Fruit fly (Drosophila melanogaster) whole organism, embryonic: ENCODE results near the gene CG3078.

ENCODE experiments used
- ATbp ChIP-seq: fragments of 200-800 bp; sonication (Bioruptor generic); optimal IDR thresholded peaks from 2 replicates; lab custom pipeline; 2017; ENCODE audit warnings: missing biosample characterization, mild to moderate bottlenecking, missing genetic modification characterization, missing genetic modification reagents
- Antp ChIP-seq: fragments of 200-800 bp; sonication (Bioruptor generic); optimal IDR thresholded peaks from 3 replicates; lab custom pipeline; 2016; ENCODE audit warnings: missing biosample characterization, missing genetic modification characterization
- CG10267 ChIP-seq: fragments of 200-800 bp; sonication (Bioruptor generic); optimal IDR thresholded peaks from 2 replicates; lab custom pipeline; 2018; ENCODE audit warnings: missing biosample characterization, mild to moderate bottlenecking, missing genetic modification characterization, moderate library complexity
- CG10321 ChIP-seq: fragments of 200-800 bp; sonication (Bioruptor generic); IDR thresholded peaks from 2 replicates; pipeline ENCODE4 v1.3.6; 2022; ENCODE audit warnings: missing biosample characterization, missing genetic modification characterization
- CG10565 ChIP-seq: fragments of 200-800 bp; sonication (Bioruptor generic); optimal IDR thresholded peaks from 3 replicates; lab custom pipeline; 2016; ENCODE audit warnings: missing biosample characterization, mild to moderate bottlenecking, missing genetic modification characterization
- CG14965 ChIP-seq: fragments of 200-800 bp; sonication (Bioruptor generic); optimal IDR thresholded peaks from 2 replicates; lab custom pipeline; 2016; ENCODE audit warnings: missing biosample characterization, missing genetic modification characterization, borderline replicate concordance
- CG16779 ChIP-seq: fragments of 200-800 bp; sonication (Bioruptor generic); IDR thresholded peaks from 2 replicates; pipeline ENCODE4 v1.3.6; 2022; ENCODE audit warnings: missing biosample characterization, missing genetic modification characterization
- CG17328 ChIP-seq: fragments of 200-800 bp; sonication (Bioruptor generic); IDR thresholded peaks from 2 replicates; pipeline ENCODE4 v1.3.6; 2022; ENCODE audit warnings: missing biosample characterization, missing genetic modification characterization
- CG17359 ChIP-seq: fragments of 200-800 bp; sonication (Bioruptor generic); optimal IDR thresholded peaks from 3 replicates; lab custom pipeline; 2018; ENCODE audit warnings: missing biosample characterization, mild to moderate bottlenecking, missing genetic modification characterization, moderate library complexity
- CG17612 ChIP-seq: fragments of 200-800 bp; sonication (Bioruptor generic); IDR thresholded peaks from 2 replicates; pipeline ENCODE4 v1.3.6; 2022; ENCODE audit warnings: missing biosample characterization, missing genetic modification characterization
- CG18619 ChIP-seq: fragments of 200-800 bp; sonication (Bioruptor generic); optimal IDR thresholded peaks from 3 replicates; lab custom pipeline; 2017; ENCODE audit warnings: missing biosample characterization, mild to moderate bottlenecking, missing genetic modification characterization
- CG18764 ChIP-seq: fragments of 200-800 bp; sonication (Bioruptor generic); optimal IDR thresholded peaks from 3 replicates; lab custom pipeline; 2016; ENCODE audit warnings: missing biosample characterization, missing genetic modification characterization
- CG2116 ChIP-seq: fragments of 200-800 bp; sonication (Bioruptor generic); optimal IDR thresholded peaks from 3 replicates; lab custom pipeline; 2018; ENCODE audit warnings: missing biosample characterization, mild to moderate bottlenecking, missing genetic modification characterization
- CG3065 ChIP-seq: fragments of 200-800 bp; sonication (Bioruptor generic); optimal IDR thresholded peaks from 2 replicates; lab custom pipeline; 2016; ENCODE audit warnings: missing biosample characterization, missing genetic modification characterization
- CG31224 ChIP-seq: fragments of 200-800 bp; sonication (Bioruptor generic); IDR thresholded peaks from 2 replicates; pipeline ENCODE4 v1.3.6; 2022; ENCODE audit warnings: missing biosample characterization, missing genetic modification characterization
- CG3995 ChIP-seq: fragments of 200-800 bp; sonication (Bioruptor generic); optimal IDR thresholded peaks from 3 replicates; lab custom pipeline; 2016; ENCODE audit warnings: missing biosample characterization, missing genetic modification characterization
- CG4404 ChIP-seq: fragments of 200-800 bp; sonication (Bioruptor generic); IDR thresholded peaks from 2 replicates; pipeline ENCODE4 v1.3.6; 2022; ENCODE audit warnings: missing biosample characterization, missing genetic modification characterization
- CG6272 ChIP-seq: fragments of 200-800 bp; sonication (Bioruptor generic); IDR thresholded peaks from 2 replicates; pipeline ENCODE4 v1.3.6; 2022; ENCODE audit warnings: missing biosample characterization, missing genetic modification characterization
- Deaf1 ChIP-seq: fragments of 200-800 bp; optimal IDR thresholded peaks from 3 replicates; lab custom pipeline; 2019; ENCODE audit warnings: missing biosample characterization, mild to moderate bottlenecking, missing genetic modification characterization, moderate library complexity
- Dek ChIP-seq: fragments of 200-800 bp; sonication (Bioruptor generic); optimal IDR thresholded peaks from 3 replicates; lab custom pipeline; 2019; ENCODE audit warnings: missing biosample characterization, mild to moderate bottlenecking, missing genetic modification characterization, moderate library complexity
- Dref ChIP-seq: fragments of 200-800 bp; sonication (Bioruptor generic); IDR thresholded peaks from 2 replicates; pipeline ENCODE4 v1.3.6; 2022; ENCODE audit warnings: missing biosample characterization, missing genetic modification characterization
- Fer1 ChIP-seq: fragments of 200-800 bp; sonication (Bioruptor generic); optimal IDR thresholded peaks from 2 replicates; lab custom pipeline; 2017; ENCODE audit warnings: missing biosample characterization, mild to moderate bottlenecking, missing genetic modification characterization
- HLH4C ChIP-seq: fragments of 200-800 bp; sonication (Bioruptor generic); IDR thresholded peaks from 3 replicates; pipeline ENCODE4 v1.3.6; 2022; ENCODE audit warnings: missing biosample characterization, missing genetic modification characterization; ENCODE audit not compliant: partially characterized antibody
- Hr3 ChIP-seq: fragments of 200-800 bp; sonication (Bioruptor generic); optimal IDR thresholded peaks from 3 replicates; lab custom pipeline; 2016; ENCODE audit warnings: missing biosample characterization, missing genetic modification characterization
- Lim3 ChIP-seq: fragments of 200-800 bp; sonication (Bioruptor generic); IDR thresholded peaks from 2 replicates; pipeline ENCODE4 v1.3.6; 2022; ENCODE audit warnings: missing biosample characterization, missing genetic modification characterization
- MTF-1 ChIP-seq: fragments of 200-800 bp; sonication (Bioruptor generic); optimal IDR thresholded peaks from 2 replicates; lab custom pipeline; 2018; ENCODE audit warnings: missing biosample characterization, mild to moderate bottlenecking, missing genetic modification characterization, borderline replicate concordance
- Max ChIP-seq: fragments of 200-800 bp; sonication (Bioruptor generic); optimal IDR thresholded peaks from 2 replicates; lab custom pipeline; 2016; ENCODE audit warnings: missing biosample characterization, mild to moderate bottlenecking, missing genetic modification characterization
- NfI ChIP-seq: fragments of 200-800 bp; sonication (Bioruptor generic); optimal IDR thresholded peaks from 3 replicates; lab custom pipeline; 2018; ENCODE audit warnings: missing biosample characterization, mild to moderate bottlenecking, missing genetic modification characterization, moderate library complexity
- Optix ChIP-seq: fragments of 200-800 bp; sonication (Bioruptor generic); IDR thresholded peaks from 3 replicates; pipeline ENCODE4 v1.3.6; 2022; ENCODE audit warnings: missing biosample characterization, missing genetic modification characterization
- Stat92E ChIP-seq, 3 experiments: fragments of >200 bp in 2 of 3; fragments of 200-800 bp in 1 of 3; sonication (Bioruptor generic) in 1 of 3; optimal IDR thresholded peaks; 2 replicates each; lab custom pipeline; 2017 to 2019; ENCODE audit warnings: missing biosample characterization in 3 of 3, missing genetic modification characterization in 3 of 3, mild to moderate bottlenecking in 1 of 3, moderate library complexity in 1 of 3
- amos ChIP-seq: fragments of 200-800 bp; sonication (Bioruptor generic); IDR thresholded peaks from 2 replicates; pipeline ENCODE4 v1.3.6; 2022; ENCODE audit warnings: missing biosample characterization, missing genetic modification characterization; ENCODE audit not compliant: partially characterized antibody
- bcd ChIP-seq: fragments of 200-800 bp; sonication (Bioruptor generic); optimal IDR thresholded peaks from 2 replicates; lab custom pipeline; 2017; ENCODE audit warnings: missing biosample characterization, mild to moderate bottlenecking, missing genetic modification characterization
- br ChIP-seq: fragments of >200 bp; optimal IDR thresholded peaks from 2 replicates; lab custom pipeline; 2017
- btn ChIP-seq: fragments of 200-800 bp; sonication (Bioruptor generic); optimal IDR thresholded peaks from 2 replicates; lab custom pipeline; 2016; ENCODE audit warnings: missing biosample characterization, missing genetic modification characterization
- corto ChIP-seq: fragments of 200-800 bp; sonication (Bioruptor generic); optimal IDR thresholded peaks from 2 replicates; lab custom pipeline; 2016; ENCODE audit warnings: missing biosample characterization, mild to moderate bottlenecking, missing genetic modification characterization, moderate library complexity
- crol ChIP-seq: fragments of 200-800 bp; sonication (Bioruptor generic); IDR thresholded peaks from 2 replicates; pipeline ENCODE4 v1.3.6; 2022; ENCODE audit warnings: missing biosample characterization, missing genetic modification characterization
- dimm ChIP-seq: fragments of 200-800 bp; sonication (Bioruptor generic); IDR thresholded peaks from 2 replicates; pipeline ENCODE4 v1.3.6; 2022; ENCODE audit warnings: missing biosample characterization, missing genetic modification characterization
- dysf ChIP-seq: fragments of 200-800 bp; sonication (Bioruptor generic); IDR thresholded peaks from 3 replicates; pipeline ENCODE4 v1.3.6; 2022; ENCODE audit warnings: missing biosample characterization, missing genetic modification characterization
- fd102C ChIP-seq: fragments of 200-800 bp; sonication (Bioruptor generic); optimal IDR thresholded peaks from 2 replicates; lab custom pipeline; 2018; ENCODE audit warnings: missing biosample characterization, mild to moderate bottlenecking, missing genetic modification characterization, moderate library complexity
- gfzf ChIP-seq: fragments of 200-800 bp; sonication (Bioruptor generic); optimal IDR thresholded peaks from 2 replicates; lab custom pipeline; 2016; ENCODE audit warnings: missing biosample characterization, mild to moderate bottlenecking, missing genetic modification characterization, moderate library complexity
- grau ChIP-seq: fragments of 200-800 bp; optimal IDR thresholded peaks from 3 replicates; lab custom pipeline; 2019; ENCODE audit warnings: missing biosample characterization, mild to moderate bottlenecking, missing genetic modification characterization, moderate library complexity
- insv ChIP-seq, 2 experiments: fragments of 200-800 bp; sonication (Bioruptor generic); optimal IDR thresholded peaks; 3 replicates each; lab custom pipeline; 2016 to 2018; ENCODE audit warnings: missing biosample characterization in 2 of 2, missing genetic modification characterization in 2 of 2
- jumu ChIP-seq: fragments of 200-800 bp; sonication (Bioruptor generic); optimal IDR thresholded peaks from 3 replicates; lab custom pipeline; 2016; ENCODE audit warnings: missing biosample characterization, missing genetic modification characterization
- pb ChIP-seq: fragments of 200-800 bp; sonication (Bioruptor generic); optimal IDR thresholded peaks from 3 replicates; lab custom pipeline; 2016; ENCODE audit warnings: missing biosample characterization, missing genetic modification characterization
- pita ChIP-seq: fragments of 200-800 bp; sonication (Bioruptor generic); optimal IDR thresholded peaks from 2 replicates; lab custom pipeline; 2017; ENCODE audit warnings: missing biosample characterization, mild to moderate bottlenecking, missing genetic modification characterization
- prd ChIP-seq, 3 experiments: fragments of >200 bp in 2 of 3; fragments of 200-800 bp in 1 of 3; sonication (Bioruptor generic) in 1 of 3; optimal IDR thresholded peaks in 2 of 3; IDR thresholded peaks in 1 of 3; 2 replicates in 2 of 3; 3 replicates in 1 of 3; pipeline versions ENCODE4 v1.3.6 to Lab custom; 2017 to 2022; ENCODE audit warnings: missing biosample characterization in 1 of 3, missing genetic modification characterization in 1 of 3
- ranshi ChIP-seq: fragments of 200-800 bp; sonication (Bioruptor generic); IDR thresholded peaks from 2 replicates; pipeline ENCODE4 v1.3.6; 2022; ENCODE audit warnings: missing biosample characterization, missing genetic modification characterization
- repo ChIP-seq: fragments of 200-800 bp; sonication (Bioruptor generic); optimal IDR thresholded peaks from 2 replicates; lab custom pipeline; 2016; ENCODE audit warnings: missing biosample characterization, missing genetic modification characterization
- run ChIP-seq: fragments of 200-800 bp; sonication (Bioruptor generic); optimal IDR thresholded peaks from 3 replicates; lab custom pipeline; 2018; ENCODE audit warnings: missing biosample characterization, mild to moderate bottlenecking, missing genetic modification characterization
- sens-2 ChIP-seq: fragments of 200-800 bp; sonication (Bioruptor generic); IDR thresholded peaks from 2 replicates; pipeline ENCODE4 v1.3.6; 2022; ENCODE audit warnings: missing biosample characterization, missing genetic modification characterization
- tin ChIP-seq: fragments of 200-800 bp; sonication (Bioruptor generic); optimal IDR thresholded peaks from 3 replicates; lab custom pipeline; 2016; ENCODE audit warnings: missing biosample characterization, missing genetic modification characterization

CG3078 gene

dm6 chrX:2225138-2225537 is 34.5 kb downstream of the CG3078 start, which contains the start of gene pcx (continued):
- no peak for TF ChIP-seq CG10267 (tag; lab: Kevin White, UChicago)
- peak; percentile 50 for TF ChIP-seq HLH4C
- no peak for TF ChIP-seq Dek
- no peak for TF ChIP-seq CG31224 (GFP tag; lab: Robert Waterston, UW)
- TF ChIP-seq CG18619 (GFP tag; lab: Kevin White, UChicago), result no peak
- TF ChIP-seq jumu, result no peak
- peak; percentile 86 for TF ChIP-seq CG18764 (GFP tag; lab: Kevin White, UChicago)
- no peak for TF ChIP-seq dimm
- TF ChIP-seq CG4404 (GFP tag; lab: Robert Waterston, UW), result no peak
- TF ChIP-seq Optix (GFP tag; lab: Robert Waterston, UW), result no peak
- no peak for TF ChIP-seq Hr3 (GFP tag; lab: Kevin White, UChicago)
- no peak for TF ChIP-seq repo
- TF ChIP-seq CG17359 (tag; lab: Kevin White, UChicago), result peak; percentile 96
- no peak for TF ChIP-seq Lim3 (GFP tag; lab: Robert Waterston, UW)
- TF ChIP-seq grau (tag; lab: Kevin White, UChicago), result no peak
- TF ChIP-seq CG17612 (GFP tag; lab: Robert Waterston, UW), result no peak
- no peak for TF ChIP-seq btn (GFP tag; lab: Kevin White, UChicago)
- TF ChIP-seq Antp (GFP tag; lab: Kevin White, UChicago), result no peak
- no peak for TF ChIP-seq run (tag; lab: Kevin White, UChicago)
- no peak for TF ChIP-seq Fer1 (GFP tag; lab: Kevin White, UChicago)
- TF ChIP-seq pb (GFP tag; lab: Kevin White, UChicago), result no peak
- TF ChIP-seq dysf (GFP tag; lab: Robert Waterston, UW), result no peak
- no peak for TF ChIP-seq Stat92E (GFP tag; optimal IDR thresholded peaks at IDR 0.05; lab: Kevin White, UChicago)
- no peak for TF ChIP-seq CG3995 (GFP tag; lab: Kevin White, UChicago)
- no peak for TF ChIP-seq prd (optimal IDR thresholded peaks at IDR 0.05; lab: Kevin White, UChicago)
- TF ChIP-seq prd (GFP tag; IDR thresholded peaks at IDR 0.05; lab: Robert Waterston, UW), result no peak
- no peak for TF ChIP-seq sens-2 (GFP tag; lab: Robert Waterston, UW)
- TF ChIP-seq pita, result no peak
- TF ChIP-seq tin, result no peak
- TF ChIP-seq CG6272 (GFP tag; lab: Robert Waterston, UW), result no peak
- no peak for TF ChIP-seq NfI
- TF ChIP-seq crol (GFP tag; lab: Robert Waterston, UW), result peak; percentile 89
- no peak for TF ChIP-seq CG17328 (GFP tag; lab: Robert Waterston, UW)
- no peak for TF ChIP-seq bcd (GFP tag; lab: Kevin White, UChicago)
- TF ChIP-seq MTF-1 (GFP tag; lab: Kevin White, UChicago), result no peak
- no peak for TF ChIP-seq insv (GFP tag; optimal IDR thresholded peaks at IDR 0.05; lab: Kevin White, UChicago)
- TF ChIP-seq br (lab: Kevin White, UChicago), result no peak
- no peak for TF ChIP-seq corto (GFP tag; lab: Kevin White, UChicago)
- TF ChIP-seq CG14965 (GFP tag; lab: Kevin White, UChicago), result no peak
- TF ChIP-seq Max (GFP tag; lab: Kevin White, UChicago), result no peak
- TF ChIP-seq amos (GFP tag; lab: Robert Waterston, UW), result peak; percentile 59; the same call in 1 of the 2 replicates
- no peak for TF ChIP-seq CG10565
- TF ChIP-seq CG2116 (GFP tag; lab: Kevin White, UChicago), result peak; percentile 38
- TF ChIP-seq CG10321 (GFP tag; lab: Robert Waterston, UW), result no peak
- TF ChIP-seq CG3065 (GFP tag; lab: Kevin White, UChicago), result no peak
- TF ChIP-seq fd102C (GFP tag; lab: Kevin White, UChicago), result no peak
- no peak for TF ChIP-seq CG16779 (GFP tag; lab: Robert Waterston, UW)
- TF ChIP-seq Dref (GFP tag; lab: Robert Waterston, UW), result peak; percentile 81
- no peak for TF ChIP-seq ranshi (GFP tag; lab: Robert Waterston, UW)
- TF ChIP-seq ATbp (GFP tag; lab: Kevin White, UChicago), result no peak
- peak; percentile 50 for TF ChIP-seq gfzf (GFP tag; lab: Kevin White, UChicago)
- TF ChIP-seq Deaf1, result no peak
